Fruit fly (Drosophila melanogaster): Measurements from ENCODE around the gene alpha-Man-IIa.

The alpha-Man-IIa gene

DNA sequence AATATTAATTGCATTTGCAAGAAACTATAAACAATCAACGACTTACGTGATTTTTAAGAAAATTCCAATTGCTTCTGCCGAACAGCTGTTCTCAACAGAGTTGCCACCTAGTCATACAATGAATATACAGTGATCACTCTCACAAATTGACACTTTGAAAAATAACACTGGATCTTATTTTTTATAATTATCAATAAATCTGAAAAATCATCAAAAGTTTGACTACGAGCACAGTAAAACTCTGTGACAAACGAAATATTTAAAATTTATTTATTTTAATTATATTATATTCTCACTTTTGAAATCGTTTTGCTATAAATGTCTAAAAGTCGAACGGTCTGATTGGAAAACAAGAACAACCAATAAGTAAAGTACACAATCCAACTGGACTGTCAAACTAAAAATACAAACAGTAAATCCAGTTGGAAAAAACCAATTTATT, 12.4 kb upstream of the alpha-Man-IIa start, which contains the start of gene CG34117 (continued):
- TF ChIP-seq CG15514 (GFP tag; optimal IDR thresholded peaks at IDR 0.05) (peak; percentile 67), NC2β (GFP tag; optimal IDR thresholded peaks at IDR 0.05) (peak; percentile 27), CG11398 (GFP tag; optimal IDR thresholded peaks at IDR 0.05) (no peak), sima (GFP tag; optimal IDR thresholded peaks at IDR 0.05) (no peak), sim (GFP tag; IDR thresholded peaks at IDR 0.05) (no peak), Mad (GFP tag; optimal IDR thresholded peaks at IDR 0.05) (peak; percentile 55), BEAF-32 (GFP tag; optimal IDR thresholded peaks at IDR 0.05) (peak; percentile 16), slbo (GFP tag; IDR thresholded peaks at IDR 0.05) (peak; percentile 92), Hr51 (GFP tag; optimal IDR thresholded peaks at IDR 0.05) (peak; percentile 53 to 83), CG12299 (tag; optimal IDR thresholded peaks at IDR 0.05) (peak; percentile 83), kah (GFP tag; optimal IDR thresholded peaks at IDR 0.05) (peak; percentile 61), ftz-f1 (GFP tag; optimal IDR thresholded peaks at IDR 0.05) (no peak), sqz (GFP tag; optimal IDR thresholded peaks at IDR 0.05) (peak; percentile 58), chinmo (GFP tag; IDR thresholded peaks at IDR 0.05; ENCODE audit: partially characterized antibody) (no peak), CG3281 (GFP tag; optimal IDR thresholded peaks at IDR 0.05) (peak; percentile 82), Aef1 (GFP tag; IDR thresholded peaks at IDR 0.05) (peak; percentile 78), pan (optimal IDR thresholded peaks at IDR 0.05) (no peak), pan (GFP tag; optimal IDR thresholded peaks at IDR 0.05 in 1 of 2, IDR thresholded peaks at IDR 0.05 in 1 of 2) (peak in 1 of 2 experiments; percentile 88), Sin3A (optimal IDR thresholded peaks at IDR 0.05) (no peak), ap (GFP tag; IDR thresholded peaks at IDR 0.05) (peak; percentile 42; the same call in 1 of the 2 replicates), sna (GFP tag; IDR thresholded peaks at IDR 0.05; ENCODE audit: partially characterized antibody) (no peak), Tbp (GFP tag; optimal IDR thresholded peaks at IDR 0.05) (no peak), CG7786 (GFP tag; optimal IDR thresholded peaks at IDR 0.05) (peak; percentile 64), Blimp-1 (GFP tag; optimal IDR thresholded peaks at IDR 0.05) (peak; percentile 76), slou (GFP tag; optimal IDR thresholded peaks at IDR 0.05) (peak; percentile 75), CG32772 (GFP tag; IDR thresholded peaks at IDR 0.05) (peak; percentile 78), CG6175 (GFP tag; IDR thresholded peaks at IDR 0.05) (0 out of 3 replicates have a peak, but pooled peaks have one; percentile 46), CG11560 (tag; IDR thresholded peaks at IDR 0.05) (0 out of 3 replicates have a peak, but pooled peaks have one; percentile 28), Nf-YC (tag; optimal IDR thresholded peaks at IDR 0.05) (peak; percentile 75), al (GFP tag; IDR thresholded peaks at IDR 0.05) (peak; percentile 74), CG4360 (GFP tag; IDR thresholded peaks at IDR 0.05) (no peak; the same call in 1 of the 2 replicates), inv (GFP tag; IDR thresholded peaks at IDR 0.05; ENCODE audit: partially characterized antibody) (no peak), vfl (GFP tag; optimal IDR thresholded peaks at IDR 0.05) (peak; percentile 64), Adf1 (GFP tag; IDR thresholded peaks at IDR 0.05) (peak; percentile 54; the same call in 1 of the 2 replicates), CG14667 (GFP tag; IDR thresholded peaks at IDR 0.05) (peak; percentile 78), Rfx (GFP tag; IDR thresholded peaks at IDR 0.05) (peak; percentile 88), CG12391 (tag; optimal IDR thresholded peaks at IDR 0.05) (peak; percentile 91), CG7271 (tag; optimal IDR thresholded peaks at IDR 0.05) (peak; percentile 38), CG8478 (optimal IDR thresholded peaks at IDR 0.05) (no peak), ATbp (GFP tag; optimal IDR thresholded peaks at IDR 0.05) (peak; percentile 56), CG9876 (GFP tag; optimal IDR thresholded peaks at IDR 0.05) (no peak), CG33213 (GFP tag; optimal IDR thresholded peaks at IDR 0.05) (peak; percentile 24), ham (GFP tag; IDR thresholded peaks at IDR 0.05) (peak; percentile 33; the same call in 1 of the 2 replicates), C15 (GFP tag; IDR thresholded peaks at IDR 0.05) (peak; percentile 56; the same call in 1 of the 3 replicates), NFAT (GFP tag; IDR thresholded peaks at IDR 0.05) (peak; percentile 89), CG31224 (GFP tag; IDR thresholded peaks at IDR 0.05) (peak; percentile 55), nmo (GFP tag; optimal IDR thresholded peaks at IDR 0.05) (peak; percentile 79), hb (GFP tag; IDR thresholded peaks at IDR 0.05; ENCODE audit: partially characterized antibody) (no peak), CG6272 (GFP tag; IDR thresholded peaks at IDR 0.05) (peak; percentile 30; the same call in 1 of the 2 replicates), sisA (GFP tag; IDR thresholded peaks at IDR 0.05) (peak; percentile 79), CG10267 (tag; optimal IDR thresholded peaks at IDR 0.05) (peak; percentile 85)
